Fruit fly (Drosophila melanogaster) whole organism, embryonic: ENCODE results near the gene Pebp1.

ENCODE experiments used
- CG10321 ChIP-seq: fragments of 200-800 bp; sonication (Bioruptor generic); IDR thresholded peaks from 2 replicates; pipeline ENCODE4 v1.3.6; 2022; ENCODE audit warnings: missing biosample characterization, missing genetic modification characterization
- CG11093 ChIP-seq: fragments of 200-800 bp; sonication (Bioruptor generic); IDR thresholded peaks from 3 replicates; pipeline ENCODE4 v1.3.6; 2022; ENCODE audit warnings: missing biosample characterization, missing genetic modification characterization
- CG11695 ChIP-seq: fragments of 200-800 bp; sonication (Bioruptor generic); IDR thresholded peaks from 3 replicates; pipeline ENCODE4 v1.3.6; 2022; ENCODE audit warnings: missing biosample characterization, missing genetic modification characterization
- CG1603 ChIP-seq: fragments of 200-800 bp; sonication (Bioruptor generic); optimal IDR thresholded peaks from 2 replicates; lab custom pipeline; 2019; ENCODE audit warnings: missing biosample characterization, mild to moderate bottlenecking, missing genetic modification characterization, moderate library complexity
- CG17186 ChIP-seq: fragments of 200-800 bp; sonication (Bioruptor generic); optimal IDR thresholded peaks from 3 replicates; lab custom pipeline; 2017; ENCODE audit warnings: missing biosample characterization, missing genetic modification reagents, missing genetic modification characterization
- CG17568 ChIP-seq: fragments of 200-800 bp; sonication (Bioruptor generic); optimal IDR thresholded peaks from 2 replicates; lab custom pipeline; 2018; ENCODE audit warnings: missing biosample characterization, mild to moderate bottlenecking, missing genetic modification characterization, moderate library complexity
- CG17612 ChIP-seq: fragments of 200-800 bp; sonication (Bioruptor generic); IDR thresholded peaks from 2 replicates; pipeline ENCODE4 v1.3.6; 2022; ENCODE audit warnings: missing biosample characterization, missing genetic modification characterization
- CG17829 ChIP-seq: fragments of 200-800 bp; optimal IDR thresholded peaks from 2 replicates; lab custom pipeline; 2019; ENCODE audit warnings: missing biosample characterization, mild to moderate bottlenecking, missing genetic modification characterization, moderate library complexity
- CG3065 ChIP-seq: fragments of 200-800 bp; sonication (Bioruptor generic); optimal IDR thresholded peaks from 2 replicates; lab custom pipeline; 2016; ENCODE audit warnings: missing biosample characterization, missing genetic modification characterization
- CG31224 ChIP-seq: fragments of 200-800 bp; sonication (Bioruptor generic); IDR thresholded peaks from 2 replicates; pipeline ENCODE4 v1.3.6; 2022; ENCODE audit warnings: missing biosample characterization, missing genetic modification characterization
- CG31365 ChIP-seq: fragments of 200-800 bp; sonication (Bioruptor generic); optimal IDR thresholded peaks from 2 replicates; lab custom pipeline; 2018; ENCODE audit warnings: missing biosample characterization, mild to moderate bottlenecking, missing genetic modification characterization
- CG3838 ChIP-seq: fragments of 200-800 bp; sonication (Bioruptor generic); optimal IDR thresholded peaks from 3 replicates; lab custom pipeline; 2016; ENCODE audit warnings: missing biosample characterization, missing genetic modification characterization
- CG4730 ChIP-seq: fragments of 200-800 bp; sonication (Bioruptor generic); IDR thresholded peaks from 2 replicates; pipeline ENCODE4 v1.3.6; 2022; ENCODE audit warnings: missing biosample characterization, missing genetic modification characterization
- CG5180 ChIP-seq: fragments of 200-800 bp; sonication (Bioruptor generic); optimal IDR thresholded peaks from 3 replicates; lab custom pipeline; 2017; ENCODE audit warnings: missing biosample characterization, missing genetic modification characterization, mild to moderate bottlenecking, moderate library complexity, missing genetic modification reagents
- CG6654 ChIP-seq: fragments of 200-800 bp; sonication (Bioruptor generic); optimal IDR thresholded peaks from 2 replicates; lab custom pipeline; 2017; ENCODE audit warnings: missing biosample characterization, mild to moderate bottlenecking, missing genetic modification characterization
- CG6683 ChIP-seq: fragments of 200-800 bp; sonication (Bioruptor generic); optimal IDR thresholded peaks from 2 replicates; lab custom pipeline; 2017; ENCODE audit warnings: missing biosample characterization, mild to moderate bottlenecking, missing genetic modification characterization, missing genetic modification reagents
- CG6813 ChIP-seq: fragments of 200-800 bp; sonication (Bioruptor generic); optimal IDR thresholded peaks from 2 replicates; lab custom pipeline; 2017; ENCODE audit warnings: missing biosample characterization, missing genetic modification characterization, mild to moderate bottlenecking, moderate library complexity, missing genetic modification reagents
- CG7987 ChIP-seq: fragments of 200-800 bp; sonication (Bioruptor generic); optimal IDR thresholded peaks from 2 replicates; lab custom pipeline; 2018; ENCODE audit warnings: missing biosample characterization, mild to moderate bottlenecking, missing genetic modification characterization, moderate library complexity
- CG8924 ChIP-seq: fragments of 200-800 bp; optimal IDR thresholded peaks from 3 replicates; lab custom pipeline; 2019; ENCODE audit warnings: missing biosample characterization, mild to moderate bottlenecking, missing genetic modification characterization, moderate library complexity
- CG9727 ChIP-seq: fragments of 200-800 bp; sonication (Bioruptor generic); optimal IDR thresholded peaks from 3 replicates; lab custom pipeline; 2017; ENCODE audit warnings: missing biosample characterization, mild to moderate bottlenecking, missing genetic modification characterization
- CG9932 ChIP-seq: fragments of 200-800 bp; sonication (Bioruptor generic); IDR thresholded peaks from 2 replicates; pipeline ENCODE4 v1.3.6; 2022; ENCODE audit warnings: missing biosample characterization, missing genetic modification characterization
- Dip2 ChIP-seq: fragments of 200-800 bp; sonication (Bioruptor generic); IDR thresholded peaks from 2 replicates; pipeline ENCODE4 v1.3.6; 2022; ENCODE audit warnings: missing biosample characterization, missing genetic modification characterization
- Doc2 ChIP-seq: fragments of 200-800 bp; sonication (Bioruptor generic); IDR thresholded peaks from 2 replicates; pipeline ENCODE4 v1.3.6; 2022; ENCODE audit warnings: missing biosample characterization, missing genetic modification characterization
- E2f2 ChIP-seq: fragments of 200-800 bp; sonication (Bioruptor generic); IDR thresholded peaks from 2 replicates; pipeline ENCODE4 v1.3.6; 2022; ENCODE audit warnings: missing biosample characterization, missing genetic modification characterization
- Ets97D ChIP-seq: fragments of 200-800 bp; sonication (Bioruptor generic); optimal IDR thresholded peaks from 3 replicates; lab custom pipeline; 2016; ENCODE audit warnings: missing biosample characterization, missing genetic modification characterization
- H15 ChIP-seq: fragments of 200-800 bp; sonication (Bioruptor generic); IDR thresholded peaks from 3 replicates; pipeline ENCODE4 v1.3.6; 2022; ENCODE audit warnings: missing biosample characterization, missing genetic modification characterization
- Myb ChIP-seq: fragments of 200-800 bp; sonication (Bioruptor generic); optimal IDR thresholded peaks from 2 replicates; lab custom pipeline; 2016; ENCODE audit warnings: missing biosample characterization, missing genetic modification characterization
- NfI ChIP-seq: fragments of 200-800 bp; sonication (Bioruptor generic); optimal IDR thresholded peaks from 3 replicates; lab custom pipeline; 2018; ENCODE audit warnings: missing biosample characterization, mild to moderate bottlenecking, missing genetic modification characterization, moderate library complexity
- Oaz ChIP-seq: fragments of 200-800 bp; sonication (Bioruptor generic); IDR thresholded peaks from 2 replicates; pipeline ENCODE4 v1.3.6; 2022; ENCODE audit warnings: missing biosample characterization, missing genetic modification characterization
- Ravus ChIP-seq: fragments of 200-800 bp; sonication (Bioruptor generic); IDR thresholded peaks from 2 replicates; pipeline ENCODE4 v1.3.6; 2022; ENCODE audit warnings: missing biosample characterization, missing genetic modification characterization
- Side ChIP-seq: fragments of 200-800 bp; sonication (Bioruptor generic); optimal IDR thresholded peaks from 2 replicates; lab custom pipeline; 2016; ENCODE audit warnings: missing biosample characterization, missing genetic modification characterization
- Spps ChIP-seq: fragments of 200-800 bp; sonication (Bioruptor generic); optimal IDR thresholded peaks from 2 replicates; lab custom pipeline; 2018; ENCODE audit warnings: missing biosample characterization, mild to moderate bottlenecking, missing genetic modification characterization
- Sry-β ChIP-seq: fragments of 200-800 bp; sonication (Bioruptor generic); optimal IDR thresholded peaks from 2 replicates; lab custom pipeline; 2018; ENCODE audit warnings: missing biosample characterization, mild to moderate bottlenecking, missing genetic modification characterization, moderate library complexity
- Tbp ChIP-seq: fragments of >200 bp; optimal IDR thresholded peaks from 2 replicates; lab custom pipeline; 2018; ENCODE audit warnings: missing biosample characterization, missing genetic modification characterization
- YL-1 ChIP-seq: fragments of 200-800 bp; sonication (Bioruptor generic); optimal IDR thresholded peaks from 3 replicates; lab custom pipeline; 2017; ENCODE audit warnings: missing biosample characterization, mild to moderate bottlenecking, missing genetic modification characterization
- aop ChIP-seq: fragments of 200-800 bp; sonication (Bioruptor generic); IDR thresholded peaks from 2 replicates; pipeline ENCODE4 v1.3.6; 2022; ENCODE audit warnings: missing biosample characterization, missing genetic modification characterization
- caup ChIP-seq: fragments of 200-800 bp; sonication (Bioruptor generic); optimal IDR thresholded peaks from 3 replicates; lab custom pipeline; 2017; ENCODE audit warnings: missing biosample characterization, mild to moderate bottlenecking, missing genetic modification characterization, moderate library complexity; ENCODE audit not compliant: severe bottlenecking
- crp ChIP-seq, 2 experiments: fragments of 200-800 bp; sonication (Bioruptor generic); optimal IDR thresholded peaks; 2 replicates in 1 of 2; 3 replicates in 1 of 2; lab custom pipeline; 2017; ENCODE audit warnings: missing biosample characterization in 2 of 2, missing genetic modification characterization in 2 of 2, mild to moderate bottlenecking in 1 of 2, moderate library complexity in 1 of 2
- dimm ChIP-seq: fragments of 200-800 bp; sonication (Bioruptor generic); IDR thresholded peaks from 2 replicates; pipeline ENCODE4 v1.3.6; 2022; ENCODE audit warnings: missing biosample characterization, missing genetic modification characterization
- fu2 ChIP-seq: fragments of 200-800 bp; sonication (Bioruptor generic); optimal IDR thresholded peaks from 2 replicates; lab custom pipeline; 2016; ENCODE audit warnings: missing biosample characterization, missing genetic modification characterization
- grn ChIP-seq: fragments of 200-800 bp; sonication (Bioruptor generic); optimal IDR thresholded peaks from 3 replicates; lab custom pipeline; 2017; ENCODE audit warnings: missing biosample characterization, missing genetic modification characterization
- kay ChIP-seq: fragments of 200-800 bp; sonication (Bioruptor generic); optimal IDR thresholded peaks from 2 replicates; lab custom pipeline; 2016; ENCODE audit warnings: missing biosample characterization, missing genetic modification characterization
- kni ChIP-seq: fragments of 200-800 bp; sonication (Bioruptor generic); optimal IDR thresholded peaks from 3 replicates; lab custom pipeline; 2017; ENCODE audit warnings: mild to moderate bottlenecking, missing biosample characterization, missing genetic modification reagents, missing genetic modification characterization
- luna ChIP-seq: fragments of 200-800 bp; sonication (Bioruptor generic); optimal IDR thresholded peaks from 2 replicates; lab custom pipeline; 2016; ENCODE audit warnings: missing biosample characterization, missing genetic modification characterization
- schlank ChIP-seq: fragments of 200-800 bp; sonication (Bioruptor generic); optimal IDR thresholded peaks from 2 replicates; lab custom pipeline; 2018; ENCODE audit warnings: missing biosample characterization, mild to moderate bottlenecking, missing genetic modification characterization
- sd ChIP-seq: fragments of 200-800 bp; sonication (Bioruptor generic); optimal IDR thresholded peaks from 3 replicates; lab custom pipeline; 2018; ENCODE audit warnings: missing biosample characterization, mild to moderate bottlenecking, missing genetic modification characterization, moderate library complexity
- stwl ChIP-seq: fragments of 200-800 bp; sonication (Bioruptor generic); optimal IDR thresholded peaks from 3 replicates; lab custom pipeline; 2018; ENCODE audit warnings: missing biosample characterization, mild to moderate bottlenecking, missing genetic modification characterization, moderate library complexity
- tll ChIP-seq, 2 experiments: fragments of 200-800 bp in 1 of 2; fragments of >200 bp in 1 of 2; sonication (Bioruptor generic) in 1 of 2; optimal IDR thresholded peaks; 2 replicates each; lab custom pipeline; 2017 to 2019; ENCODE audit warnings: missing biosample characterization in 2 of 2, missing genetic modification characterization in 2 of 2, mild to moderate bottlenecking in 1 of 2, moderate library complexity in 1 of 2
- zen2 ChIP-seq: fragments of 200-800 bp; sonication (Bioruptor generic); IDR thresholded peaks from 3 replicates; pipeline ENCODE4 v1.3.6; 2022; ENCODE audit warnings: missing biosample characterization, missing genetic modification characterization; ENCODE audit not compliant: partially characterized antibody

Pebp1 gene

dm6 chr3R:22461673-22462585 is 3.9 kb upstream of the Pebp1 start, which contains the start of the genes Rpn7 and AP-2mu (continued):
- TF ChIP-seq schlank (tag; lab: Kevin White, UChicago) (no peak), zen2 (GFP tag; lab: Robert Waterston, UW) (no peak), YL-1 (GFP tag; lab: Kevin White, UChicago) (peak; percentile 72), CG1603 (tag; lab: Kevin White, UChicago) (peak; percentile 96), CG8924 (peak; percentile 18), caup (GFP tag; lab: Kevin White, UChicago) (no peak), CG11093 (GFP tag; lab: Robert Waterston, UW) (no peak), CG17829 (tag; lab: Kevin White, UChicago) (peak; percentile 17), CG3065 (GFP tag; lab: Kevin White, UChicago) (no peak), Sry-β (GFP tag; lab: Kevin White, UChicago) (no peak), Tbp (GFP tag; lab: Kevin White, UChicago) (no peak), CG17186 (peak; percentile 10), CG7987 (GFP tag; lab: Kevin White, UChicago) (no peak), grn (GFP tag; lab: Kevin White, UChicago) (peak; percentile 68), luna (GFP tag; lab: Kevin White, UChicago) (no peak), E2f2 (GFP tag; lab: Robert Waterston, UW) (peak; percentile 51; the same call in 1 of the 2 replicates), CG10321 (GFP tag; lab: Robert Waterston, UW) (no peak), CG11695 (GFP tag; lab: Robert Waterston, UW) (no peak), CG17612 (GFP tag; lab: Robert Waterston, UW) (no peak), CG3838 (GFP tag; lab: Kevin White, UChicago) (no peak), Spps (tag; lab: Kevin White, UChicago) (no peak), dimm (no peak), NfI (GFP tag; lab: Kevin White, UChicago) (no peak), Dip2 (GFP tag; lab: Robert Waterston, UW) (no peak), aop (no peak), CG9727 (GFP tag; lab: Kevin White, UChicago) (peak; percentile 19), CG6683 (GFP tag; lab: Kevin White, UChicago) (no peak), Doc2 (GFP tag; lab: Robert Waterston, UW) (no peak), Myb (no peak), Ravus (GFP tag; lab: Robert Waterston, UW) (no peak), CG31365 (tag; lab: Kevin White, UChicago) (no peak), crp (GFP tag; optimal IDR thresholded peaks at IDR 0.05; lab: Kevin White, UChicago) (peak in 1 of 2 experiments; percentile 25), CG6654 (GFP tag; lab: Kevin White, UChicago) (no peak), tll (GFP tag; optimal IDR thresholded peaks at IDR 0.05; lab: Kevin White, UChicago) (peak in 1 of 2 experiments; percentile 2), Ets97D (GFP tag; lab: Kevin White, UChicago) (peak; percentile 8), CG17568 (GFP tag; lab: Kevin White, UChicago) (no peak), CG4730 (GFP tag; lab: Robert Waterston, UW) (no peak), kni (GFP tag; lab: Kevin White, UChicago) (peak; percentile 10), stwl (tag; lab: Kevin White, UChicago) (peak; percentile 54), H15 (no peak), kay (GFP tag; lab: Kevin White, UChicago) (no peak), CG6813 (GFP tag; lab: Kevin White, UChicago) (no peak), CG5180 (GFP tag; lab: Kevin White, UChicago) (no peak), CG31224 (no peak), Side (GFP tag; lab: Kevin White, UChicago) (no peak), CG9932 (peak; percentile 43; the same call in 1 of the 2 replicates), Oaz (GFP tag; lab: Robert Waterston, UW) (no peak), sd (peak; percentile 7), fu2 (no peak)
